Fruit fly (Drosophila melanogaster) whole organism, prepupa: Measurements from ENCODE around the gene vers.

ENCODE experiments used
- Blimp-1 ChIP-seq: fragments of 200-800 bp; sonication (Bioruptor generic); optimal IDR thresholded peaks from 3 replicates; lab custom pipeline; 2017; ENCODE audit warnings: missing biosample characterization, missing genetic modification characterization, mild to moderate bottlenecking, moderate library complexity, missing genetic modification reagents
- CG10631 ChIP-seq: fragments of 200-800 bp; sonication (Bioruptor generic); optimal IDR thresholded peaks from 2 replicates; lab custom pipeline; 2016; ENCODE audit warnings: missing biosample characterization, missing genetic modification characterization
- CG10669 ChIP-seq: fragments of 200-800 bp; sonication (Bioruptor generic); optimal IDR thresholded peaks from 3 replicates; lab custom pipeline; 2018; ENCODE audit warnings: missing biosample characterization, mild to moderate bottlenecking, missing genetic modification characterization, moderate library complexity
- CG11294 ChIP-seq: fragments of 200-800 bp; sonication (Bioruptor generic); IDR thresholded peaks from 2 replicates; pipeline ENCODE4 v1.3.6; 2022; ENCODE audit warnings: missing biosample characterization, missing genetic modification characterization
- CG11762 ChIP-seq: fragments of 200-800 bp; sonication (Bioruptor generic); optimal IDR thresholded peaks from 3 replicates; lab custom pipeline; 2016; ENCODE audit warnings: missing biosample characterization, missing genetic modification characterization; ENCODE audit not compliant: insufficient read depth
- CG11902 ChIP-seq: fragments of 200-800 bp; sonication (Bioruptor generic); optimal IDR thresholded peaks from 3 replicates; lab custom pipeline; 2016; ENCODE audit warnings: missing biosample characterization, missing genetic modification characterization
- CG15336 ChIP-seq: fragments of 200-800 bp; sonication (Bioruptor generic); IDR thresholded peaks from 2 replicates; pipeline ENCODE4 v1.3.6; 2022; ENCODE audit warnings: missing biosample characterization, missing genetic modification characterization
- CG1621 ChIP-seq: fragments of 200-800 bp; sonication (Bioruptor generic); optimal IDR thresholded peaks from 3 replicates; lab custom pipeline; 2018; ENCODE audit warnings: missing biosample characterization, mild to moderate bottlenecking, missing genetic modification characterization
- CG16779 ChIP-seq: fragments of 200-800 bp; sonication (Bioruptor generic); optimal IDR thresholded peaks from 3 replicates; lab custom pipeline; 2017; ENCODE audit warnings: missing biosample characterization, mild to moderate bottlenecking, missing genetic modification characterization
- CG3032 ChIP-seq: fragments of 200-800 bp; optimal IDR thresholded peaks from 2 replicates; lab custom pipeline; 2019; ENCODE audit warnings: missing biosample characterization, mild to moderate bottlenecking, missing genetic modification characterization, moderate library complexity
- CG3919 ChIP-seq: fragments of 200-800 bp; sonication (Bioruptor generic); optimal IDR thresholded peaks from 3 replicates; lab custom pipeline; 2016; ENCODE audit warnings: missing biosample characterization, missing genetic modification characterization
- CG6163 ChIP-seq: fragments of 200-800 bp; sonication (Bioruptor generic); IDR thresholded peaks from 3 replicates; pipeline ENCODE4 v1.3.6; 2022; ENCODE audit warnings: missing biosample characterization, missing genetic modification characterization
- CG6792 ChIP-seq: fragments of 200-800 bp; sonication (Bioruptor generic); optimal IDR thresholded peaks from 3 replicates; lab custom pipeline; 2016; ENCODE audit warnings: missing biosample characterization, missing genetic modification characterization
- CG6808 ChIP-seq: fragments of 200-800 bp; sonication (Bioruptor generic); optimal IDR thresholded peaks from 3 replicates; lab custom pipeline; 2017; ENCODE audit warnings: missing biosample characterization, missing genetic modification characterization, mild to moderate bottlenecking, moderate library complexity, missing genetic modification reagents
- CG6854 ChIP-seq: fragments of 200-800 bp; sonication (Bioruptor generic); optimal IDR thresholded peaks from 2 replicates; lab custom pipeline; 2017; ENCODE audit warnings: missing biosample characterization, mild to moderate bottlenecking, missing genetic modification characterization
- CG7368 ChIP-seq: fragments of 200-800 bp; sonication (Bioruptor generic); optimal IDR thresholded peaks from 3 replicates; lab custom pipeline; 2016; ENCODE audit warnings: missing biosample characterization, missing genetic modification characterization
- CG8119 ChIP-seq: fragments of 200-800 bp; sonication (Bioruptor generic); IDR thresholded peaks from 3 replicates; pipeline ENCODE4 v1.3.6; 2022; ENCODE audit warnings: missing biosample characterization, missing genetic modification characterization
- CG8319 ChIP-seq: fragments of 200-800 bp; sonication (Bioruptor generic); optimal IDR thresholded peaks from 3 replicates; lab custom pipeline; 2016; ENCODE audit warnings: missing biosample characterization, missing genetic modification characterization
- CG9139 ChIP-seq: fragments of 200-800 bp; sonication (Bioruptor generic); optimal IDR thresholded peaks from 3 replicates; lab custom pipeline; 2017; ENCODE audit warnings: missing biosample characterization, mild to moderate bottlenecking, missing genetic modification characterization
- Eip75B ChIP-seq: fragments of 200-800 bp; sonication (Bioruptor generic); optimal IDR thresholded peaks from 3 replicates; lab custom pipeline; 2016; ENCODE audit warnings: missing biosample characterization, missing genetic modification characterization
- Eip93F ChIP-seq: fragments of 200-800 bp; sonication (Bioruptor generic); optimal IDR thresholded peaks from 2 replicates; lab custom pipeline; 2016; ENCODE audit warnings: missing biosample characterization, mild to moderate bottlenecking, missing genetic modification characterization
- Ets21C ChIP-seq: fragments of 200-800 bp; sonication (Bioruptor generic); optimal IDR thresholded peaks from 3 replicates; lab custom pipeline; 2016; ENCODE audit warnings: missing biosample characterization, missing genetic modification characterization
- Gug ChIP-seq: fragments of 200-800 bp; sonication (Bioruptor generic); IDR thresholded peaks from 2 replicates; pipeline ENCODE4 v1.3.6; 2022; ENCODE audit warnings: missing biosample characterization, missing genetic modification characterization
- Hr38 ChIP-seq: sonication (Bioruptor generic); optimal IDR thresholded peaks from 2 replicates; lab custom pipeline; 2016; ENCODE audit warnings: missing biosample characterization, missing genetic modification characterization
- Hr4 ChIP-seq: fragments of 200-800 bp; sonication (Bioruptor generic); optimal IDR thresholded peaks from 3 replicates; lab custom pipeline; 2016; ENCODE audit warnings: missing biosample characterization, missing genetic modification characterization
- Lpt ChIP-seq: fragments of 200-800 bp; sonication (Bioruptor generic); optimal IDR thresholded peaks from 3 replicates; lab custom pipeline; 2016; ENCODE audit warnings: missing biosample characterization, missing genetic modification characterization
- Met ChIP-seq: fragments of 200-800 bp; sonication (Bioruptor generic); optimal IDR thresholded peaks from 3 replicates; lab custom pipeline; 2016; ENCODE audit warnings: missing biosample characterization, missing genetic modification characterization
- OdsH ChIP-seq: fragments of 200-800 bp; sonication (Bioruptor generic); optimal IDR thresholded peaks from 3 replicates; lab custom pipeline; 2016; ENCODE audit warnings: missing biosample characterization, missing genetic modification characterization
- Sox102F ChIP-seq: fragments of 200-800 bp; sonication (Bioruptor generic); optimal IDR thresholded peaks from 2 replicates; lab custom pipeline; 2016; ENCODE audit warnings: missing biosample characterization, mild to moderate bottlenecking, missing genetic modification characterization
- Sox14 ChIP-seq: fragments of 200-800 bp; sonication (Bioruptor generic); optimal IDR thresholded peaks from 3 replicates; lab custom pipeline; 2016; ENCODE audit warnings: missing biosample characterization, missing genetic modification characterization
- Sox15 ChIP-seq: fragments of 200-800 bp; sonication (Bioruptor generic); optimal IDR thresholded peaks from 3 replicates; lab custom pipeline; 2016; ENCODE audit warnings: missing biosample characterization, missing genetic modification characterization
- cyc ChIP-seq: fragments of 200-800 bp; sonication (Bioruptor generic); optimal IDR thresholded peaks from 3 replicates; lab custom pipeline; 2016; ENCODE audit warnings: missing biosample characterization, missing genetic modification characterization
- dac ChIP-seq: fragments of 200-800 bp; sonication (Bioruptor generic); optimal IDR thresholded peaks from 2 replicates; lab custom pipeline; 2017; ENCODE audit warnings: missing biosample characterization, mild to moderate bottlenecking, missing genetic modification characterization
- dsx ChIP-seq: fragments of 200-800 bp; optimal IDR thresholded peaks from 3 replicates; lab custom pipeline; 2019; ENCODE audit warnings: missing biosample characterization, mild to moderate bottlenecking, missing genetic modification characterization, moderate library complexity; ENCODE audit not compliant: poor library complexity, severe bottlenecking
- eg ChIP-seq: fragments of 200-800 bp; sonication (Bioruptor generic); IDR thresholded peaks from 3 replicates; pipeline ENCODE4 v1.3.6; 2022; ENCODE audit warnings: missing biosample characterization, missing genetic modification characterization
- fd59A ChIP-seq: fragments of 200-800 bp; sonication (Bioruptor generic); optimal IDR thresholded peaks from 2 replicates; lab custom pipeline; 2017; ENCODE audit warnings: missing biosample characterization, mild to moderate bottlenecking, missing genetic modification characterization, missing genetic modification reagents
- fd85E ChIP-seq: fragments of 200-800 bp; sonication (Bioruptor generic); optimal IDR thresholded peaks from 3 replicates; lab custom pipeline; 2016; ENCODE audit warnings: missing biosample characterization, missing genetic modification characterization
- fkh ChIP-seq: fragments of 200-800 bp; sonication (Bioruptor generic); optimal IDR thresholded peaks from 3 replicates; lab custom pipeline; 2017; ENCODE audit warnings: missing biosample characterization, mild to moderate bottlenecking, missing genetic modification characterization, moderate library complexity
- lz ChIP-seq: fragments of 200-800 bp; sonication (Bioruptor generic); optimal IDR thresholded peaks from 3 replicates; lab custom pipeline; 2016; ENCODE audit warnings: missing biosample characterization, missing genetic modification characterization
- pdm3 ChIP-seq: fragments of 200-800 bp; sonication (Bioruptor generic); optimal IDR thresholded peaks from 3 replicates; lab custom pipeline; 2016; ENCODE audit warnings: missing biosample characterization, missing genetic modification characterization
- salr ChIP-seq, 2 experiments: fragments of 200-800 bp; sonication (Bioruptor generic); optimal IDR thresholded peaks; 3 replicates each; lab custom pipeline; 2016 to 2018; ENCODE audit warnings: missing biosample characterization in 2 of 2, missing genetic modification characterization in 2 of 2, mild to moderate bottlenecking in 1 of 2
- spab ChIP-seq: fragments of 200-800 bp; sonication (Bioruptor generic); optimal IDR thresholded peaks from 2 replicates; lab custom pipeline; 2017; ENCODE audit warnings: missing biosample characterization, mild to moderate bottlenecking, missing genetic modification characterization, missing genetic modification reagents
- ss ChIP-seq, 2 experiments: fragments of 200-800 bp; sonication (Bioruptor generic); optimal IDR thresholded peaks; 2 replicates in 1 of 2; 3 replicates in 1 of 2; lab custom pipeline; 2017 to 2018; ENCODE audit warnings: mild to moderate bottlenecking in 2 of 2, missing biosample characterization in 2 of 2, missing genetic modification characterization in 2 of 2, moderate library complexity in 1 of 2
- svp ChIP-seq: fragments of 200-800 bp; sonication (Bioruptor generic); peaks from one replicate; lab custom pipeline; 2016; ENCODE audit warnings: missing biosample characterization, missing genetic modification characterization
- topi ChIP-seq: fragments of 200-800 bp; sonication (Bioruptor generic); optimal IDR thresholded peaks from 3 replicates; lab custom pipeline; 2016; ENCODE audit warnings: missing biosample characterization, missing genetic modification characterization

Gene vers

dm6 chr3L:12090184-12090897 is 25.6 kb upstream of the vers start (continued):
- no peak for TF ChIP-seq CG11902 (GFP tag; lab: Kevin White, UChicago)
- TF ChIP-seq eg (GFP tag; lab: Robert Waterston, UW) = 0 out of 3 replicates have a peak, but pooled peaks have one; percentile 19
- no peak for TF ChIP-seq dsx (GFP tag; lab: Kevin White, UChicago)
- TF ChIP-seq fd85E (GFP tag; lab: Kevin White, UChicago) = no peak
- TF ChIP-seq lz (GFP tag; lab: Kevin White, UChicago) = peak; percentile 39
- peak; percentile 40 for TF ChIP-seq CG10631 (GFP tag; lab: Kevin White, UChicago)
- no peak for TF ChIP-seq Eip93F
- TF ChIP-seq Hr4 (GFP tag; lab: Kevin White, UChicago) = no peak
- peak; percentile 64 for TF ChIP-seq Sox102F (GFP tag; lab: Kevin White, UChicago)
- peak; percentile 40 for TF ChIP-seq Blimp-1
- no peak for TF ChIP-seq CG9139 (GFP tag; lab: Kevin White, UChicago)
- peak; percentile 46 for TF ChIP-seq OdsH
- TF ChIP-seq CG3919 = peak; percentile 55
- peak; percentile 40 for TF ChIP-seq CG6854 (GFP tag; lab: Kevin White, UChicago)
- TF ChIP-seq, all 60 proteins: peak for 41

- peak; percentile 12 for TF ChIP-seq Lpt (GFP tag; lab: Kevin White, UChicago)
- peak; percentile 64 for TF ChIP-seq Hr4 (GFP tag; lab: Kevin White, UChicago)
- TF ChIP-seq CG10669 (GFP tag; lab: Kevin White, UChicago) = no peak
- 0 out of 2 replicates have a peak, but pooled peaks have one; percentile 16 for TF ChIP-seq Gug (GFP tag; lab: Robert Waterston, UW)
- no peak for TF ChIP-seq CG16779
- no peak for TF ChIP-seq CG6808
- no peak for TF ChIP-seq CG8319 (GFP tag; lab: Kevin White, UChicago)
- TF ChIP-seq Sox102F (GFP tag; lab: Kevin White, UChicago) = peak; percentile 38
- no peak for TF ChIP-seq CG1621 (tag; lab: Kevin White, UChicago)
- TF ChIP-seq Eip75B = no peak
- no peak for TF ChIP-seq CG9139 (GFP tag; lab: Kevin White, UChicago)
- no peak for TF ChIP-seq dsx (GFP tag; lab: Kevin White, UChicago)
- TF ChIP-seq Hr38 (GFP tag; lab: Kevin White, UChicago) = no peak
- TF ChIP-seq CG15336 (GFP tag; lab: Robert Waterston, UW) = peak; percentile 60
- peak; percentile 20 for TF ChIP-seq Sox15 (GFP tag; lab: Kevin White, UChicago)
- no peak for TF ChIP-seq Ets21C (GFP tag; lab: Kevin White, UChicago)
- TF ChIP-seq cyc = no peak
- peak; percentile 22 for TF ChIP-seq Met
- peak; percentile 73 for TF ChIP-seq eg (GFP tag; lab: Robert Waterston, UW)
- no peak for TF ChIP-seq CG10631 (GFP tag; lab: Kevin White, UChicago)
- TF ChIP-seq svp (GFP tag; lab: Kevin White, UChicago) = no peak
- TF ChIP-seq CG11762 = no peak
- peak; percentile 49; the same call in 2 of the 3 replicates for TF ChIP-seq CG8119 (GFP tag; lab: Robert Waterston, UW)
- TF ChIP-seq ss (GFP tag; optimal IDR thresholded peaks at IDR 0.05; lab: Kevin White, UChicago) = no peak
- peak; percentile 1 for TF ChIP-seq topi (GFP tag; lab: Kevin White, UChicago)
- TF ChIP-seq spab (GFP tag; lab: Kevin White, UChicago) = no peak
- peak; percentile 33 for TF ChIP-seq pdm3
- TF ChIP-seq salr (GFP tag; optimal IDR thresholded peaks at IDR 0.05; lab: Kevin White, UChicago) = peak in 1 of 2 experiments; percentile 6
- peak; percentile 86 for TF ChIP-seq fkh (GFP tag; lab: Kevin White, UChicago)
- TF ChIP-seq CG11294 = peak; percentile 56; the same call in 1 of the 2 replicates
- TF ChIP-seq CG6792 (GFP tag; lab: Kevin White, UChicago) = no peak
- TF ChIP-seq CG6163 (GFP tag; lab: Robert Waterston, UW) = 0 out of 3 replicates have a peak, but pooled peaks have one; percentile 32
- TF ChIP-seq dac (GFP tag; lab: Kevin White, UChicago) = no peak
- peak; percentile 12 for TF ChIP-seq lz (GFP tag; lab: Kevin White, UChicago)
- no peak for TF ChIP-seq CG7368 (GFP tag; lab: Kevin White, UChicago)
- peak; percentile 15 for TF ChIP-seq CG3032 (tag; lab: Kevin White, UChicago)
- no peak for TF ChIP-seq fd85E (GFP tag; lab: Kevin White, UChicago)
- TF ChIP-seq Blimp-1 = no peak
- no peak for TF ChIP-seq Sox14 (GFP tag; lab: Kevin White, UChicago)
- no peak for TF ChIP-seq fd59A
These were observed 24.8 kb upstream of the vers start for dm6 chr3L:12090898-12091685.
